Worm (Caenorhabditis elegans): Measurements from ENCODE around the gene K10G6.5.

- TF ChIP-seq ceh-13 (GFP tag; optimal IDR thresholded peaks at IDR 0.05): no peak
- TF ChIP-seq ama-1 (optimal IDR thresholded peaks at IDR 0.05): no peak
- TF ChIP-seq scrt-1 (GFP tag; IDR thresholded peaks at IDR 0.05): no peak
- TF ChIP-seq ceh-36 (tag; optimal IDR thresholded peaks at IDR 0.05): no peak
Observed at ce11 chrII:3951354-3951753, 35.7 kb upstream of the K10G6.5 start.

Measured in whole organism, early embryonic.